Fruit fly (Drosophila melanogaster): ENCODE data around the gene mRpS31.
A peak's percentile ranks its signal among the peaks of the same experiment; 100 is the strongest.

mRpS31 gene

dm6 chr3L:16053026-16053556, 48.1 kb downstream of the mRpS31 start:
- no peak for TF ChIP-seq fd59A (GFP tag; optimal IDR thresholded peaks at IDR 0.05)
- TF ChIP-seq ss (GFP tag; optimal IDR thresholded peaks at IDR 0.05) = no peak
- no peak for TF ChIP-seq CG3032 (tag; optimal IDR thresholded peaks at IDR 0.05)
- no peak for TF ChIP-seq dac (GFP tag; optimal IDR thresholded peaks at IDR 0.05)
- no peak for TF ChIP-seq CG8319 (GFP tag; optimal IDR thresholded peaks at IDR 0.05)

DNA sequence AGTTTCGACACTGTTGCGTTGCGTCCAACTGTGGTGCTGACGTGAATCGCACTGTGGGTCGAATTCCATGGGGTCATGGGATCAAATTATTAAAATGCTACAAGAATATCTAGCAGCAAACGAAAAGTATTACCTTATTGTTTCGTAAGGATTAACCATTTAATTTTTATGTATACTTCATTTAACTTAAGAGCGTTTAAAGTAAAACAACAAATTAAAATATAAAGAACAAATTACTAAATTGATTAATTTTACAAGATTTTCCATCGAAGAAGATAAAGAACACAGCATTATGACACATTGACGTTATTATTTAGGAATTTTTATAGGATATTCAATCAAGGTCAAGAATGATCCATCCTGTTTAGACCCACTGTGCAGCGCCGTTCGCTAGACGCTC, 49.1 kb downstream of the mRpS31 start:
- TF ChIP-seq CG11294 (GFP tag; IDR thresholded peaks at IDR 0.05) (no peak; the same call in 1 of the 2 replicates), OdsH (GFP tag; optimal IDR thresholded peaks at IDR 0.05) (peak; percentile 40), CG34406 (GFP tag; optimal IDR thresholded peaks at IDR 0.05) (peak; percentile 12), Met (GFP tag; optimal IDR thresholded peaks at IDR 0.05) (peak; percentile 11), Ets21C (GFP tag; optimal IDR thresholded peaks at IDR 0.05) (no peak), CG9139 (GFP tag; optimal IDR thresholded peaks at IDR 0.05) (no peak), CG6163 (GFP tag; IDR thresholded peaks at IDR 0.05) (no peak), pdm3 (GFP tag; optimal IDR thresholded peaks at IDR 0.05) (peak; percentile 34), Lpt (GFP tag; optimal IDR thresholded peaks at IDR 0.05) (peak; percentile 1), CG31627 (GFP tag; optimal IDR thresholded peaks at IDR 0.05) (peak; percentile 23), lz (GFP tag; optimal IDR thresholded peaks at IDR 0.05) (peak; percentile 4), CG10631 (GFP tag; optimal IDR thresholded peaks at IDR 0.05) (no peak), CG3919 (GFP tag; optimal IDR thresholded peaks at IDR 0.05) (peak; percentile 10), svp (GFP tag) (peak; percentile 61), CG8319 (GFP tag; optimal IDR thresholded peaks at IDR 0.05) (no peak), cyc (GFP tag; optimal IDR thresholded peaks at IDR 0.05) (no peak), CG8632 (GFP tag; optimal IDR thresholded peaks at IDR 0.05) (no peak), fd85E (GFP tag; optimal IDR thresholded peaks at IDR 0.05) (no peak), net (GFP tag; optimal IDR thresholded peaks at IDR 0.05) (peak; percentile 49), topi (GFP tag; optimal IDR thresholded peaks at IDR 0.05) (peak; percentile 12), Sox102F (GFP tag; optimal IDR thresholded peaks at IDR 0.05) (no peak), CG11762 (GFP tag; optimal IDR thresholded peaks at IDR 0.05; ENCODE audit: insufficient read depth) (no peak), CG8119 (GFP tag; IDR thresholded peaks at IDR 0.05) (peak; percentile 71; the same call in 2 of the 3 replicates), spab (GFP tag; optimal IDR thresholded peaks at IDR 0.05) (no peak), vri (GFP tag; optimal IDR thresholded peaks at IDR 0.05) (no peak), Eip75B (GFP tag; optimal IDR thresholded peaks at IDR 0.05) (no peak), achi (GFP tag; optimal IDR thresholded peaks at IDR 0.05) (peak; percentile 40), salr (GFP tag; optimal IDR thresholded peaks at IDR 0.05) (no peak), dac (GFP tag; optimal IDR thresholded peaks at IDR 0.05) (no peak), CG16779 (tag; optimal IDR thresholded peaks at IDR 0.05) (no peak), CG6276 (GFP tag; optimal IDR thresholded peaks at IDR 0.05) (peak; percentile 42), CG6854 (GFP tag; optimal IDR thresholded peaks at IDR 0.05) (no peak), Ets96B (tag; optimal IDR thresholded peaks at IDR 0.05) (peak; percentile 6), CG15336 (GFP tag; IDR thresholded peaks at IDR 0.05) (peak; percentile 71), fkh (GFP tag; optimal IDR thresholded peaks at IDR 0.05) (no peak), CG10669 (GFP tag; optimal IDR thresholded peaks at IDR 0.05) (no peak), CG11902 (GFP tag; optimal IDR thresholded peaks at IDR 0.05) (no peak), fd59A (GFP tag; optimal IDR thresholded peaks at IDR 0.05) (no peak), Eip93F (GFP tag; optimal IDR thresholded peaks at IDR 0.05) (no peak), CG1621 (tag; optimal IDR thresholded peaks at IDR 0.05) (no peak), dsx (GFP tag; optimal IDR thresholded peaks at IDR 0.05; ENCODE audit: poor library complexity, severe bottlenecking) (no peak), CG32006 (GFP tag; optimal IDR thresholded peaks at IDR 0.05) (peak; percentile 66), Blimp-1 (GFP tag; optimal IDR thresholded peaks at IDR 0.05) (no peak), CG6808 (GFP tag; optimal IDR thresholded peaks at IDR 0.05) (no peak), CG6792 (GFP tag; optimal IDR thresholded peaks at IDR 0.05) (no peak), Hr38 (GFP tag; optimal IDR thresholded peaks at IDR 0.05) (no peak), esn (GFP tag; optimal IDR thresholded peaks at IDR 0.05) (peak; percentile 44)

Data from whole organism, prepupa.